Worm (Caenorhabditis elegans) whole organism, L3 larva: ENCODE data around the gene srh-75.

ENCODE experiments used
- ama-1 ChIP-seq: fragments of 150-350 bp; optimal IDR thresholded peaks from 2 replicates; lab custom pipeline; 2018
- elt-3 ChIP-seq, 3 experiments: fragments of 150-350 bp in 1 of 3; sonication (generic microtip) in 2 of 3; optimal IDR thresholded peaks; 2 replicates in 2 of 3; 4 replicates in 1 of 3; lab custom pipeline; 2014 to 2017; ENCODE audit warnings: missing biosample characterization in 3 of 3, missing genetic modification characterization in 3 of 3

DNA sequence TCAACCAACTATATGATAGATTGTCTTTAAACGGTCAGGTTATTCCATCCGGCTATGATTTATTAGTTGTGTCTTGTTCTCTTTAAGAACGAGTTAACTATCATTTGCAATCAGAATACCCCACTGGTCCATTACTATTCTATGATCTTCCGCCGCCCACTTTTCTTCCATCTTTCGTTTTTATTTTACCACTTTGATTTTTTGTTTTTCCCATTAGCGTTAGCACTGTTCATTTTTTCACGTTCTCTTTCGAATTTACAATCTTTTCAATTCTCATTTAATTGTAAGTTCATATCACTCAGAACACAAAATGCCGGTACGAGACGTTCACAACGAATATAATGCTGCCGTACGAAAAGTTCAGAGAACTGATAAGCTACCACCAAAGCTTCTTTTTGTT is 3.1 kb downstream of the srh-75 start, which contains the start of gene T04C12.7:
- TF ChIP-seq elt-3 (tag; optimal IDR thresholded peaks at IDR 0.05; lab: Kevin White, UChicago) (no peak), ama-1 (lab: Kevin White, UChicago) (no peak)
